Worm (Caenorhabditis elegans) whole organism, L4 larva: ENCODE measurements around the gene msp-77.

ENCODE experiments used
- ama-1 ChIP-seq: fragments of 150-350 bp; optimal IDR thresholded peaks from 2 replicates; lab custom pipeline; 2014; ENCODE audit warnings: inconsistent platforms, mixed read lengths
- madf-5 ChIP-seq, 2 experiments: fragments of 200-800 bp; sonication (Bioruptor generic); IDR thresholded peaks; 2 replicates each; pipeline ENCODE4 v1.3.6; 2022; ENCODE audit warnings: missing compliant biosample characterization in 2 of 2, missing genetic modification characterization in 2 of 2
- nhr-237 ChIP-seq: sonication (generic microtip); optimal IDR thresholded peaks from 2 replicates; lab custom pipeline; 2017; ENCODE audit warnings: missing biosample characterization, missing genetic modification characterization
- pha-4 ChIP-seq, 2 experiments: fragments of 150-350 bp in 1 of 2; fragments of 200-800 bp in 1 of 2; sonication (Bioruptor generic) in 1 of 2; IDR thresholded peaks in 1 of 2; optimal IDR thresholded peaks in 1 of 2; 2 replicates each; pipeline versions ENCODE4 v1.3.6 to Lab custom; 2014 to 2022; ENCODE audit warnings: missing genetic modification characterization in 2 of 2, missing genetic modification reagents in 2 of 2, missing biosample characterization in 1 of 2, missing compliant biosample characterization in 1 of 2

- no peak for TF ChIP-seq madf-5 (GFP tag; IDR thresholded peaks at IDR 0.05; lab: Robert Waterston, UW)
- TF ChIP-seq pha-4 (GFP tag; IDR thresholded peaks at IDR 0.05; lab: Robert Waterston, UW): no peak
- no peak for TF ChIP-seq pha-4 (tag; optimal IDR thresholded peaks at IDR 0.05; lab: Kevin White, UChicago)
- TF ChIP-seq ama-1 (lab: Kevin White, UChicago): no peak
- TF ChIP-seq nhr-237 (tag; lab: Kevin White, UChicago): no peak
These were observed 25.1 kb upstream of the msp-77 start for ce11 chrIV:9869344-9869743.
